Worm (Caenorhabditis elegans): ENCODE measurements around the gene tsp-8.

- TF ChIP-seq ceh-24 (tag; optimal IDR thresholded peaks at IDR 0.05) (no peak), Y22D7AL.16 (tag; optimal IDR thresholded peaks at IDR 0.05) (no peak), dmd-4 (tag; optimal IDR thresholded peaks at IDR 0.05; ENCODE audit: borderline replicate concordance) (no peak), sox-4 (tag; optimal IDR thresholded peaks at IDR 0.05) (no peak), pha-4 (tag; optimal IDR thresholded peaks at IDR 0.05) (no peak), ceh-45 (GFP tag; IDR thresholded peaks at IDR 0.05) (no peak), ama-1 (optimal IDR thresholded peaks at IDR 0.05) (no peak)
These were observed at the start of gene tsp-8 for ce11 chrX:14729319-14729718.

Measured in whole organism, late embryonic.